Fruit fly (Drosophila melanogaster) whole organism, embryonic: Measurements from ENCODE around the gene mld.
A peak's percentile ranks its signal among the peaks of the same experiment; 100 is the strongest.

ENCODE experiments used
- Bgb ChIP-seq: fragments of 200-800 bp; sonication (Bioruptor generic); IDR thresholded peaks from 2 replicates; pipeline ENCODE4 v1.3.6; 2022; ENCODE audit warnings: missing biosample characterization, missing genetic modification characterization; ENCODE audit not compliant: partially characterized antibody
- CG1024 ChIP-seq: fragments of 200-800 bp; sonication (Bioruptor generic); IDR thresholded peaks from 2 replicates; pipeline ENCODE4 v1.3.6; 2022; ENCODE audit warnings: missing biosample characterization, missing genetic modification characterization
- CG10366 ChIP-seq: fragments of 200-800 bp; sonication (Bioruptor generic); IDR thresholded peaks from 2 replicates; pipeline ENCODE4 v1.3.6; 2022; ENCODE audit warnings: missing biosample characterization, missing genetic modification characterization
- CG10654 ChIP-seq: fragments of 200-800 bp; sonication (Bioruptor generic); optimal IDR thresholded peaks from 2 replicates; lab custom pipeline; 2016; ENCODE audit warnings: missing biosample characterization, missing genetic modification characterization
- CG11247 ChIP-seq: fragments of 200-800 bp; sonication (Bioruptor generic); IDR thresholded peaks from 2 replicates; pipeline ENCODE4 v1.3.6; 2022; ENCODE audit warnings: missing biosample characterization, missing genetic modification characterization
- CG12744 ChIP-seq: fragments of 200-800 bp; sonication (Bioruptor generic); optimal IDR thresholded peaks from 2 replicates; lab custom pipeline; 2016; ENCODE audit warnings: missing biosample characterization, missing genetic modification characterization
- CG13287 ChIP-seq: fragments of 200-800 bp; sonication (Bioruptor generic); IDR thresholded peaks from 2 replicates; pipeline ENCODE4 v1.3.6; 2022; ENCODE audit warnings: missing biosample characterization, missing genetic modification characterization; ENCODE audit not compliant: partially characterized antibody
- CG14050 ChIP-seq: fragments of 200-800 bp; sonication (Bioruptor generic); IDR thresholded peaks from 3 replicates; pipeline ENCODE4 v1.3.6; 2022; ENCODE audit warnings: missing biosample characterization, missing genetic modification characterization
- CG14710 ChIP-seq: fragments of 200-800 bp; sonication (Bioruptor generic); optimal IDR thresholded peaks from 3 replicates; lab custom pipeline; 2019; ENCODE audit warnings: missing biosample characterization, mild to moderate bottlenecking, missing genetic modification characterization, moderate library complexity
- CG14965 ChIP-seq: fragments of 200-800 bp; sonication (Bioruptor generic); optimal IDR thresholded peaks from 2 replicates; lab custom pipeline; 2016; ENCODE audit warnings: missing biosample characterization, missing genetic modification characterization, borderline replicate concordance
- CG1647 ChIP-seq: fragments of 200-800 bp; sonication (Bioruptor generic); optimal IDR thresholded peaks from 3 replicates; lab custom pipeline; 2016; ENCODE audit warnings: missing biosample characterization, missing genetic modification characterization
- CG16813 ChIP-seq: fragments of 200-800 bp; sonication (Bioruptor generic); IDR thresholded peaks from 3 replicates; pipeline ENCODE4 v1.3.6; 2022; ENCODE audit warnings: missing biosample characterization, missing genetic modification characterization; ENCODE audit not compliant: partially characterized antibody
- CG30403 ChIP-seq: fragments of 200-800 bp; sonication (Bioruptor generic); optimal IDR thresholded peaks from 3 replicates; lab custom pipeline; 2016; ENCODE audit warnings: missing biosample characterization, missing genetic modification characterization
- CG3726 ChIP-seq: fragments of 200-800 bp; sonication (Bioruptor generic); IDR thresholded peaks from 3 replicates; pipeline ENCODE4, ENCODE4 v1.3.6; 2022; ENCODE audit warnings: missing biosample characterization, missing genetic modification characterization
- CG4282 ChIP-seq: fragments of 200-800 bp; sonication (Bioruptor generic); optimal IDR thresholded peaks from 2 replicates; lab custom pipeline; 2016; ENCODE audit warnings: missing biosample characterization, missing genetic modification characterization
- CG4404 ChIP-seq: fragments of 200-800 bp; sonication (Bioruptor generic); IDR thresholded peaks from 2 replicates; pipeline ENCODE4 v1.3.6; 2022; ENCODE audit warnings: missing biosample characterization, missing genetic modification characterization
- CG4617 ChIP-seq: fragments of 200-800 bp; sonication (Bioruptor generic); optimal IDR thresholded peaks from 3 replicates; lab custom pipeline; 2016; ENCODE audit warnings: missing biosample characterization, missing genetic modification characterization, borderline replicate concordance
- CG5180 ChIP-seq: fragments of 200-800 bp; sonication (Bioruptor generic); optimal IDR thresholded peaks from 3 replicates; lab custom pipeline; 2017; ENCODE audit warnings: missing biosample characterization, missing genetic modification characterization, mild to moderate bottlenecking, moderate library complexity, missing genetic modification reagents
- CG6654 ChIP-seq: fragments of 200-800 bp; sonication (Bioruptor generic); optimal IDR thresholded peaks from 2 replicates; lab custom pipeline; 2017; ENCODE audit warnings: missing biosample characterization, mild to moderate bottlenecking, missing genetic modification characterization
- CG6791 ChIP-seq: fragments of 200-800 bp; sonication (Bioruptor generic); IDR thresholded peaks from 3 replicates; pipeline ENCODE4 v1.3.6; 2022; ENCODE audit warnings: missing biosample characterization, missing genetic modification characterization; ENCODE audit not compliant: partially characterized antibody
- CG7963 ChIP-seq: fragments of 200-800 bp; sonication (Bioruptor generic); IDR thresholded peaks from 3 replicates; pipeline ENCODE4 v1.3.6; 2022; ENCODE audit warnings: missing biosample characterization, missing genetic modification characterization; ENCODE audit not compliant: partially characterized antibody
- CG9727 ChIP-seq: fragments of 200-800 bp; sonication (Bioruptor generic); optimal IDR thresholded peaks from 3 replicates; lab custom pipeline; 2017; ENCODE audit warnings: missing biosample characterization, mild to moderate bottlenecking, missing genetic modification characterization
- CG9876 ChIP-seq: fragments of 200-800 bp; sonication (Bioruptor generic); optimal IDR thresholded peaks from 2 replicates; lab custom pipeline; 2016; ENCODE audit warnings: missing biosample characterization, missing genetic modification characterization
- Deaf1 ChIP-seq: fragments of 200-800 bp; optimal IDR thresholded peaks from 3 replicates; lab custom pipeline; 2019; ENCODE audit warnings: missing biosample characterization, mild to moderate bottlenecking, missing genetic modification characterization, moderate library complexity
- E2f2 ChIP-seq: fragments of 200-800 bp; sonication (Bioruptor generic); IDR thresholded peaks from 2 replicates; pipeline ENCODE4 v1.3.6; 2022; ENCODE audit warnings: missing biosample characterization, missing genetic modification characterization
- Elba2 ChIP-seq: fragments of 200-800 bp; sonication (Bioruptor generic); optimal IDR thresholded peaks from 3 replicates; lab custom pipeline; 2016; ENCODE audit warnings: missing biosample characterization, missing genetic modification characterization
- Ets97D ChIP-seq: fragments of 200-800 bp; sonication (Bioruptor generic); optimal IDR thresholded peaks from 3 replicates; lab custom pipeline; 2016; ENCODE audit warnings: missing biosample characterization, missing genetic modification characterization
- HLH4C ChIP-seq: fragments of 200-800 bp; sonication (Bioruptor generic); IDR thresholded peaks from 3 replicates; pipeline ENCODE4 v1.3.6; 2022; ENCODE audit warnings: missing biosample characterization, missing genetic modification characterization; ENCODE audit not compliant: partially characterized antibody
- Hmx ChIP-seq: fragments of 200-800 bp; sonication (Bioruptor generic); optimal IDR thresholded peaks from 2 replicates; lab custom pipeline; 2016; ENCODE audit warnings: missing biosample characterization, missing genetic modification characterization
- Max ChIP-seq: fragments of 200-800 bp; sonication (Bioruptor generic); optimal IDR thresholded peaks from 2 replicates; lab custom pipeline; 2016; ENCODE audit warnings: missing biosample characterization, mild to moderate bottlenecking, missing genetic modification characterization
- Neu2 ChIP-seq: fragments of 200-800 bp; sonication (Bioruptor generic); optimal IDR thresholded peaks from 3 replicates; lab custom pipeline; 2016; ENCODE audit warnings: missing biosample characterization, missing genetic modification characterization, borderline replicate concordance
- Opbp ChIP-seq: fragments of 200-800 bp; sonication (Bioruptor generic); IDR thresholded peaks from 3 replicates; pipeline ENCODE4 v1.3.6; 2022; ENCODE audit warnings: missing biosample characterization, missing genetic modification characterization; ENCODE audit not compliant: partially characterized antibody
- Usf ChIP-seq: fragments of 200-800 bp; sonication (Bioruptor generic); optimal IDR thresholded peaks from 2 replicates; lab custom pipeline; 2017; ENCODE audit warnings: missing genotype, missing biosample characterization, missing genetic modification characterization
- abd-A ChIP-seq: fragments of 200-800 bp; sonication (Bioruptor generic); optimal IDR thresholded peaks from 3 replicates; lab custom pipeline; 2019; ENCODE audit warnings: missing biosample characterization, mild to moderate bottlenecking, missing genetic modification characterization, moderate library complexity
- amos ChIP-seq: fragments of 200-800 bp; sonication (Bioruptor generic); IDR thresholded peaks from 2 replicates; pipeline ENCODE4 v1.3.6; 2022; ENCODE audit warnings: missing biosample characterization, missing genetic modification characterization; ENCODE audit not compliant: partially characterized antibody
- bcd ChIP-seq: fragments of 200-800 bp; sonication (Bioruptor generic); optimal IDR thresholded peaks from 2 replicates; lab custom pipeline; 2017; ENCODE audit warnings: missing biosample characterization, mild to moderate bottlenecking, missing genetic modification characterization
- dpn ChIP-seq, 2 experiments: fragments of 200-800 bp; sonication (Bioruptor generic); optimal IDR thresholded peaks; 3 replicates each; lab custom pipeline; 2016; ENCODE audit warnings: missing biosample characterization in 2 of 2, missing genetic modification characterization in 2 of 2
- fu2 ChIP-seq: fragments of 200-800 bp; sonication (Bioruptor generic); optimal IDR thresholded peaks from 2 replicates; lab custom pipeline; 2016; ENCODE audit warnings: missing biosample characterization, missing genetic modification characterization
- gsb ChIP-seq: fragments of 200-800 bp; sonication (Bioruptor generic); IDR thresholded peaks from 2 replicates; pipeline ENCODE4 v1.3.6; 2022; ENCODE audit warnings: missing biosample characterization, missing genetic modification characterization
- knrl ChIP-seq: fragments of 200-800 bp; sonication (Bioruptor generic); IDR thresholded peaks from 3 replicates; pipeline ENCODE4 v1.3.6; 2022; ENCODE audit warnings: missing biosample characterization, missing genetic modification characterization; ENCODE audit not compliant: partially characterized antibody
- pum ChIP-seq: fragments of 200-800 bp; sonication (Bioruptor generic); optimal IDR thresholded peaks from 2 replicates; lab custom pipeline; 2016; ENCODE audit warnings: missing biosample characterization, missing genetic modification characterization
- row ChIP-seq: fragments of 200-800 bp; sonication (Bioruptor generic); IDR thresholded peaks from 3 replicates; pipeline ENCODE4 v1.3.6; 2022; ENCODE audit warnings: missing biosample characterization, missing genetic modification characterization
- stwl ChIP-seq: fragments of 200-800 bp; sonication (Bioruptor generic); optimal IDR thresholded peaks from 3 replicates; lab custom pipeline; 2018; ENCODE audit warnings: missing biosample characterization, mild to moderate bottlenecking, missing genetic modification characterization, moderate library complexity
- trem ChIP-seq: fragments of 200-800 bp; optimal IDR thresholded peaks from 3 replicates; lab custom pipeline; 2019; ENCODE audit warnings: missing biosample characterization, mild to moderate bottlenecking, missing genetic modification characterization, moderate library complexity
- tx ChIP-seq: fragments of 200-800 bp; sonication (Bioruptor generic); optimal IDR thresholded peaks from 2 replicates; lab custom pipeline; 2016; ENCODE audit warnings: missing biosample characterization, missing genetic modification characterization
- wek ChIP-seq: fragments of 200-800 bp; sonication (Bioruptor generic); optimal IDR thresholded peaks from 3 replicates; lab custom pipeline; 2018; ENCODE audit warnings: missing biosample characterization, mild to moderate bottlenecking, missing genetic modification characterization, moderate library complexity
- zen2 ChIP-seq: fragments of 200-800 bp; sonication (Bioruptor generic); IDR thresholded peaks from 3 replicates; pipeline ENCODE4 v1.3.6; 2022; ENCODE audit warnings: missing biosample characterization, missing genetic modification characterization; ENCODE audit not compliant: partially characterized antibody
- zfh2 ChIP-seq: fragments of 200-800 bp; sonication (Bioruptor generic); optimal IDR thresholded peaks from 2 replicates; lab custom pipeline; 2016; ENCODE audit warnings: missing biosample characterization, missing genetic modification characterization

The mld gene

dm6 chr3R:24654770-24655322, 69.4 kb downstream of the mld start, which contains the start of the genes CG31125 and CG6695 (continued):
- TF ChIP-seq CG10654 (GFP tag; lab: Kevin White, UChicago) (peak; percentile 40), CG4617 (peak; percentile 56), wek (peak; percentile 97), gsb (GFP tag; lab: Robert Waterston, UW) (no peak), abd-A (tag; lab: Kevin White, UChicago) (no peak), CG14050 (GFP tag; lab: Robert Waterston, UW) (no peak), CG1024 (GFP tag; lab: Robert Waterston, UW) (0 out of 2 replicates have a peak, but pooled peaks have one; percentile 9), CG9727 (peak; percentile 57), Elba2 (GFP tag; lab: Kevin White, UChicago) (peak; percentile 28), CG11247 (0 out of 2 replicates have a peak, but pooled peaks have one; percentile 23), Ets97D (peak; percentile 82), fu2 (GFP tag; lab: Kevin White, UChicago) (peak; percentile 67), zfh2 (GFP tag; lab: Kevin White, UChicago) (peak; percentile 77), CG9876 (no peak), dpn (GFP tag; optimal IDR thresholded peaks at IDR 0.05; lab: Kevin White, UChicago) (peak; percentile 65 to 67), Bgb (GFP tag; lab: Robert Waterston, UW) (peak; percentile 85), stwl (tag; lab: Kevin White, UChicago) (peak; percentile 62), Neu2 (GFP tag; lab: Kevin White, UChicago) (peak; percentile 79), CG1647 (GFP tag; lab: Kevin White, UChicago) (peak; percentile 31), CG5180 (GFP tag; lab: Kevin White, UChicago) (no peak), CG10366 (GFP tag; lab: Robert Waterston, UW) (peak; percentile 28; the same call in 1 of the 2 replicates), pum (GFP tag; lab: Kevin White, UChicago) (peak; percentile 52), Usf (GFP tag; lab: Kevin White, UChicago) (no peak), Deaf1 (tag; lab: Kevin White, UChicago) (no peak), CG3726 (GFP tag; lab: Robert Waterston, UW) (no peak), HLH4C (GFP tag; lab: Robert Waterston, UW) (peak; percentile 72; the same call in 1 of the 3 replicates), trem (tag; lab: Kevin White, UChicago) (peak; percentile 73), CG14965 (no peak), CG6654 (no peak), CG4282 (GFP tag; lab: Kevin White, UChicago) (peak; percentile 27), Hmx (GFP tag; lab: Kevin White, UChicago) (no peak), zen2 (GFP tag; lab: Robert Waterston, UW) (peak; percentile 46; the same call in 1 of the 3 replicates), Max (GFP tag; lab: Kevin White, UChicago) (peak; percentile 40), tx (peak; percentile 63), CG4404 (GFP tag; lab: Robert Waterston, UW) (peak; percentile 34; the same call in 1 of the 2 replicates), CG30403 (GFP tag; lab: Kevin White, UChicago) (peak; percentile 63)

DNA sequence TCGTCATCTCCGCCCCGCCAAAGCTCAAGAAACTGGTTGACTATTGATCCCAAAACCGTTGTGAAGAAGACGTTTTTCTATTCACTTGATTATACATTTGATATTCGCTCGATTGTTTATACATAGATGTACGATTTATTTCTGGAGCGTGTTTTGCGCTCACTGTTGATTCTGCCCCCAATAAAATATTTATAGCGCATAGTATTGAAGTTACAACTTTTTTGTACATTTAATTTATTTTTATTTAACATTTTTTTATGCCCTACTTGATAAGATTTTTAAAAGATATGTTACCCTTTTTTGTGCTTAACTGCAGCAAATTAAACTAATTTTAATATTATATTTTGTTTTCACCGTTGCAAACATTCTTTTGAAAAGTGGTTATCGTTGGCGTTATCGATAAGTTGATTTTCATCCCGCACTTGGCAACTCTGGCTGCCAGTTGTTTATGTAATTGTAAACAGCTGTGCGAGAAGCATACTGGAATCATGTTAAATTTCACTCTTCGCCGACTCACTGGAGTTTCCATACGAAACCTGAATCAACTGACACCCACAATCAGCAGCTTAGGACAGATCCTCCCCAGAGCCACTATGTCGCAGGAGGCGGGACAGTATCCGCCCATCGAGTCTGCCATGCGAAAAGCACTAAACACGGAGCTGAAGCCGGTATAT, 73.9 kb downstream of the mld start, which contains the start of gene CG31126:
TSS of gene CG31126 (plus strand) at position 449 of the 674 bp plus-strand sequence.
- TF ChIP-seq zen2 (GFP tag; lab: Robert Waterston, UW) (peak; percentile 23; the same call in 1 of the 3 replicates), row (GFP tag; lab: Robert Waterston, UW) (peak; percentile 16; the same call in 1 of the 3 replicates), bcd (GFP tag; lab: Kevin White, UChicago) (no peak), E2f2 (peak; percentile 42), knrl (GFP tag; lab: Robert Waterston, UW) (0 out of 3 replicates have a peak, but pooled peaks have one; percentile 9), CG12744 (GFP tag; lab: Kevin White, UChicago) (no peak), amos (GFP tag; lab: Robert Waterston, UW) (peak; percentile 59; the same call in 1 of the 2 replicates), Opbp (GFP tag; lab: Robert Waterston, UW) (peak; percentile 44; the same call in 2 of the 3 replicates), CG6791 (GFP tag; lab: Robert Waterston, UW) (peak; percentile 33; the same call in 1 of the 3 replicates), CG7963 (GFP tag; lab: Robert Waterston, UW) (0 out of 3 replicates have a peak, but pooled peaks have one; percentile 47), CG16813 (GFP tag; lab: Robert Waterston, UW) (peak; percentile 59; the same call in 2 of the 3 replicates), CG14710 (tag; lab: Kevin White, UChicago) (peak; percentile 15), CG13287 (GFP tag; lab: Robert Waterston, UW) (peak; percentile 76)
